Fruit fly (Drosophila melanogaster) whole organism, embryonic: ENCODE data around the gene lqfR.

Experiments used
- ATbp ChIP-seq: fragments of 200-800 bp; sonication (Bioruptor generic); optimal IDR thresholded peaks from 2 replicates; lab custom pipeline; 2017; ENCODE audit warnings: missing biosample characterization, mild to moderate bottlenecking, missing genetic modification characterization, missing genetic modification reagents
- CG11696 ChIP-seq: fragments of 200-800 bp; sonication (Bioruptor generic); IDR thresholded peaks from 2 replicates; pipeline ENCODE4 v1.3.6; 2022; ENCODE audit warnings: missing biosample characterization, missing genetic modification characterization
- CG12391 ChIP-seq: fragments of 200-800 bp; sonication (Bioruptor generic); optimal IDR thresholded peaks from 3 replicates; lab custom pipeline; 2018; ENCODE audit warnings: missing biosample characterization, mild to moderate bottlenecking, missing genetic modification characterization, moderate library complexity
- CG13424 ChIP-seq: fragments of 200-800 bp; sonication (Bioruptor generic); optimal IDR thresholded peaks from 2 replicates; lab custom pipeline; 2019; ENCODE audit warnings: missing biosample characterization, mild to moderate bottlenecking, missing genetic modification characterization, moderate library complexity
- CG14014 ChIP-seq: fragments of 200-800 bp; sonication (Bioruptor generic); IDR thresholded peaks from 2 replicates; pipeline ENCODE4 v1.3.6; 2022; ENCODE audit warnings: missing biosample characterization, missing genetic modification characterization
- CG14667 ChIP-seq: fragments of 200-800 bp; sonication (Bioruptor generic); IDR thresholded peaks from 2 replicates; pipeline ENCODE4 v1.3.6; 2022; ENCODE audit warnings: missing biosample characterization, missing genetic modification characterization
- CG17359 ChIP-seq: fragments of 200-800 bp; sonication (Bioruptor generic); optimal IDR thresholded peaks from 3 replicates; lab custom pipeline; 2018; ENCODE audit warnings: missing biosample characterization, mild to moderate bottlenecking, missing genetic modification characterization, moderate library complexity
- CG1792 ChIP-seq: fragments of 200-800 bp; sonication (Bioruptor generic); optimal IDR thresholded peaks from 2 replicates; lab custom pipeline; 2016; ENCODE audit warnings: missing biosample characterization, missing genetic modification characterization
- CG18476 ChIP-seq: fragments of 200-800 bp; sonication (Bioruptor generic); optimal IDR thresholded peaks from 2 replicates; lab custom pipeline; 2016; ENCODE audit warnings: missing biosample characterization, mild to moderate bottlenecking, missing genetic modification characterization
- CG2678 ChIP-seq: fragments of 200-800 bp; sonication (Bioruptor generic); optimal IDR thresholded peaks from 3 replicates; lab custom pipeline; 2019; ENCODE audit warnings: missing biosample characterization, mild to moderate bottlenecking, missing genetic modification characterization, moderate library complexity
- CG2875 ChIP-seq: fragments of 200-800 bp; sonication (Bioruptor generic); optimal IDR thresholded peaks from 2 replicates; lab custom pipeline; 2017; ENCODE audit warnings: missing biosample characterization, mild to moderate bottlenecking, missing genetic modification characterization, missing genetic modification reagents
- CG2889 ChIP-seq: fragments of 200-800 bp; sonication (Bioruptor generic); IDR thresholded peaks from 3 replicates; pipeline ENCODE4 v1.3.6; 2022; ENCODE audit warnings: missing biosample characterization, missing genetic modification characterization
- CG31224 ChIP-seq: fragments of 200-800 bp; sonication (Bioruptor generic); IDR thresholded peaks from 2 replicates; pipeline ENCODE4 v1.3.6; 2022; ENCODE audit warnings: missing biosample characterization, missing genetic modification characterization
- CG31388 ChIP-seq: fragments of 200-800 bp; sonication (Bioruptor generic); optimal IDR thresholded peaks from 2 replicates; lab custom pipeline; 2016; ENCODE audit warnings: missing biosample characterization, missing genetic modification characterization
- CG34422 ChIP-seq: fragments of 200-800 bp; sonication (Bioruptor generic); IDR thresholded peaks from 3 replicates; pipeline ENCODE4 v1.3.6; 2022; ENCODE audit warnings: missing biosample characterization, missing genetic modification characterization
- CG4404 ChIP-seq: fragments of 200-800 bp; sonication (Bioruptor generic); IDR thresholded peaks from 2 replicates; pipeline ENCODE4 v1.3.6; 2022; ENCODE audit warnings: missing biosample characterization, missing genetic modification characterization
- CG5245 ChIP-seq: fragments of 200-800 bp; sonication (Bioruptor generic); optimal IDR thresholded peaks from 3 replicates; lab custom pipeline; 2016; ENCODE audit warnings: missing biosample characterization, missing genetic modification characterization
- CG6254 ChIP-seq: fragments of 200-800 bp; sonication (Bioruptor generic); optimal IDR thresholded peaks from 3 replicates; lab custom pipeline; 2017; ENCODE audit warnings: mild to moderate bottlenecking, missing biosample characterization, missing genetic modification reagents, missing genetic modification characterization
- CG6854 ChIP-seq: fragments of 200-800 bp; sonication (Bioruptor generic); optimal IDR thresholded peaks from 3 replicates; lab custom pipeline; 2017; ENCODE audit warnings: missing biosample characterization, mild to moderate bottlenecking, missing genetic modification characterization
- CG8359 ChIP-seq: fragments of 200-800 bp; sonication (Bioruptor generic); optimal IDR thresholded peaks from 2 replicates; lab custom pipeline; 2017; ENCODE audit warnings: missing biosample characterization, mild to moderate bottlenecking, missing genetic modification characterization, borderline replicate concordance
- CG8944 ChIP-seq: fragments of 200-800 bp; sonication (Bioruptor generic); optimal IDR thresholded peaks from 3 replicates; lab custom pipeline; 2016; ENCODE audit warnings: missing biosample characterization, missing genetic modification characterization
- CrebB ChIP-seq: fragments of 200-800 bp; sonication (Bioruptor generic); optimal IDR thresholded peaks from 3 replicates; lab custom pipeline; 2018; ENCODE audit warnings: missing biosample characterization, mild to moderate bottlenecking, missing genetic modification characterization
- D19A ChIP-seq: fragments of 200-800 bp; optimal IDR thresholded peaks from 3 replicates; lab custom pipeline; 2019; ENCODE audit warnings: missing biosample characterization, mild to moderate bottlenecking, missing genetic modification characterization, moderate library complexity
- Dbx ChIP-seq: fragments of 200-800 bp; sonication (Bioruptor generic); IDR thresholded peaks from 3 replicates; pipeline ENCODE4 v1.3.6; 2022; ENCODE audit warnings: missing biosample characterization, missing genetic modification characterization
- Dip3 ChIP-seq: fragments of 200-800 bp; sonication (Bioruptor generic); optimal IDR thresholded peaks from 3 replicates; lab custom pipeline; 2016; ENCODE audit warnings: missing biosample characterization, missing genetic modification characterization
- Drgx ChIP-seq: fragments of 200-800 bp; sonication (Bioruptor generic); IDR thresholded peaks from 2 replicates; pipeline ENCODE4 v1.3.6; 2022; ENCODE audit warnings: missing biosample characterization, missing genetic modification characterization
- H2.0 ChIP-seq: fragments of 200-800 bp; sonication (Bioruptor generic); IDR thresholded peaks from 2 replicates; pipeline ENCODE4 v1.3.6; 2022; ENCODE audit warnings: missing biosample characterization, missing genetic modification characterization
- HLH54F ChIP-seq: fragments of 200-800 bp; sonication (Bioruptor generic); optimal IDR thresholded peaks from 3 replicates; lab custom pipeline; 2016; ENCODE audit warnings: missing biosample characterization, missing genetic modification characterization
- Kr ChIP-seq: fragments of 200-800 bp; sonication (Bioruptor generic); optimal IDR thresholded peaks from 2 replicates; lab custom pipeline; 2017; ENCODE audit warnings: missing biosample characterization, mild to moderate bottlenecking, missing genetic modification characterization
- NFAT ChIP-seq: fragments of 200-800 bp; sonication (Bioruptor generic); IDR thresholded peaks from 2 replicates; pipeline ENCODE4 v1.3.6; 2022; ENCODE audit warnings: missing biosample characterization, missing genetic modification characterization
- NK7.1 ChIP-seq: fragments of 200-800 bp; sonication (Bioruptor generic); optimal IDR thresholded peaks from 3 replicates; lab custom pipeline; 2016; ENCODE audit warnings: missing biosample characterization, missing genetic modification characterization
- Ravus ChIP-seq: fragments of 200-800 bp; sonication (Bioruptor generic); IDR thresholded peaks from 2 replicates; pipeline ENCODE4 v1.3.6; 2022; ENCODE audit warnings: missing biosample characterization, missing genetic modification characterization
- Ssrp ChIP-seq: fragments of 200-800 bp; sonication (Bioruptor generic); optimal IDR thresholded peaks from 2 replicates; lab custom pipeline; 2018; ENCODE audit warnings: missing biosample characterization, mild to moderate bottlenecking, missing genetic modification characterization, moderate library complexity
- ac ChIP-seq: fragments of 200-800 bp; sonication (Bioruptor generic); optimal IDR thresholded peaks from 3 replicates; lab custom pipeline; 2017; ENCODE audit warnings: missing biosample characterization, mild to moderate bottlenecking, missing genetic modification characterization
- aop ChIP-seq: fragments of 200-800 bp; sonication (Bioruptor generic); IDR thresholded peaks from 2 replicates; pipeline ENCODE4 v1.3.6; 2022; ENCODE audit warnings: missing biosample characterization, missing genetic modification characterization
- ato ChIP-seq: fragments of 200-800 bp; sonication (Bioruptor generic); IDR thresholded peaks from 2 replicates; pipeline ENCODE4 v1.3.6; 2022; ENCODE audit warnings: missing biosample characterization, missing genetic modification characterization; ENCODE audit not compliant: partially characterized antibody
- danr ChIP-seq: fragments of 200-800 bp; sonication (Bioruptor generic); IDR thresholded peaks from 2 replicates; pipeline ENCODE4 v1.3.6; 2022; ENCODE audit warnings: missing biosample characterization, missing genetic modification characterization
- exex ChIP-seq: fragments of 200-800 bp; sonication (Bioruptor generic); optimal IDR thresholded peaks from 4 replicates; lab custom pipeline; 2018; ENCODE audit warnings: missing biosample characterization, mild to moderate bottlenecking, missing genetic modification characterization, moderate library complexity
- fu2 ChIP-seq: fragments of 200-800 bp; sonication (Bioruptor generic); optimal IDR thresholded peaks from 2 replicates; lab custom pipeline; 2016; ENCODE audit warnings: missing biosample characterization, missing genetic modification characterization
- grau ChIP-seq: fragments of 200-800 bp; optimal IDR thresholded peaks from 3 replicates; lab custom pipeline; 2019; ENCODE audit warnings: missing biosample characterization, mild to moderate bottlenecking, missing genetic modification characterization, moderate library complexity
- ind ChIP-seq: fragments of 200-800 bp; sonication (Bioruptor generic); optimal IDR thresholded peaks from 3 replicates; lab custom pipeline; 2016; ENCODE audit warnings: missing biosample characterization, missing genetic modification characterization
- nerfin-1 ChIP-seq: fragments of 200-800 bp; sonication (Bioruptor generic); optimal IDR thresholded peaks from 3 replicates; lab custom pipeline; 2019; ENCODE audit warnings: missing biosample characterization, mild to moderate bottlenecking, missing genetic modification characterization, moderate library complexity
- nmo ChIP-seq: fragments of 200-800 bp; sonication (Bioruptor generic); optimal IDR thresholded peaks from 2 replicates; lab custom pipeline; 2018; ENCODE audit warnings: missing biosample characterization, mild to moderate bottlenecking, missing genetic modification characterization, moderate library complexity
- row ChIP-seq: fragments of 200-800 bp; sonication (Bioruptor generic); IDR thresholded peaks from 3 replicates; pipeline ENCODE4 v1.3.6; 2022; ENCODE audit warnings: missing biosample characterization, missing genetic modification characterization
- scrt ChIP-seq: fragments of 200-800 bp; sonication (Bioruptor generic); optimal IDR thresholded peaks from 2 replicates; lab custom pipeline; 2018; ENCODE audit warnings: missing biosample characterization, mild to moderate bottlenecking, missing genetic modification characterization, moderate library complexity
- sob ChIP-seq: fragments of 200-800 bp; sonication (Bioruptor generic); IDR thresholded peaks from 2 replicates; pipeline ENCODE4 v1.3.6; 2022; ENCODE audit warnings: missing biosample characterization, missing genetic modification characterization
- tgo ChIP-seq: fragments of 200-800 bp; sonication (Bioruptor generic); IDR thresholded peaks from 3 replicates; pipeline ENCODE4 v1.3.6; 2022; ENCODE audit warnings: missing biosample characterization, missing genetic modification characterization
- toy ChIP-seq: fragments of 200-800 bp; sonication (Bioruptor generic); IDR thresholded peaks from 2 replicates; pipeline ENCODE4 v1.3.6; 2022; ENCODE audit warnings: missing biosample characterization, missing genetic modification characterization
- ttk ChIP-seq: fragments of 200-800 bp; sonication (Bioruptor generic); IDR thresholded peaks from 2 replicates; pipeline ENCODE4 v2.1.2; 2022; ENCODE audit warnings: missing biosample characterization, missing genetic modification characterization
- tx ChIP-seq: fragments of 200-800 bp; sonication (Bioruptor generic); optimal IDR thresholded peaks from 2 replicates; lab custom pipeline; 2016; ENCODE audit warnings: missing biosample characterization, missing genetic modification characterization
- vfl ChIP-seq: fragments of 200-800 bp; sonication (Bioruptor generic); optimal IDR thresholded peaks from 2 replicates; lab custom pipeline; 2016; ENCODE audit warnings: missing biosample characterization, missing genetic modification characterization
- wdn ChIP-seq: fragments of 200-800 bp; sonication (Bioruptor generic); IDR thresholded peaks from 2 replicates; pipeline ENCODE4 v1.3.6; 2022; ENCODE audit warnings: missing biosample characterization, missing genetic modification characterization

lqfR gene

DNA sequence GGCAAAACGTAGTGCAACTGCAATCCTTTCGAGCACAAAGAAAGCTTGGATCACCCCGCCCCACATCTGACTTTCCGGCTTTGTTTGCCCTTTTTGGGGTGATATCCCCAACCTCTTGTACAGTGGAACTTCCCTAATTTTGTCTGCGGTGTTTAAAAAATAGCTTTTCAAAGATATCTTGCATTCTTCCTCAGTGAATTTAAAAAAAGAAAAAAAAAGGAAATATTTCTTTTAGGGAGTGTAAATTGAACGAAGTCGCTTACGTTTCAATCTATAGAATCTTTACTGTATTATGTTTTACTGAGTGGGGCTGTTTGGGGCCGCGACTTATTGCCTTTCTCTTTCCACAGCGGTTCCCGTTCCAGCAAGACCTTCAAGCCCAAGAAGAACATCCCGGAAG lies 10.5 kb downstream of the lqfR start (continued):
- TF ChIP-seq CG14667 (GFP tag; lab: Robert Waterston, UW) (peak; percentile 63), NK7.1 (GFP tag; lab: Kevin White, UChicago) (peak; percentile 46), Dbx (GFP tag; lab: Robert Waterston, UW) (peak; percentile 70; the same call in 2 of the 3 replicates), tgo (GFP tag; lab: Robert Waterston, UW) (peak; percentile 75), CrebB (tag; lab: Kevin White, UChicago) (no peak), CG2678 (tag; lab: Kevin White, UChicago) (peak; percentile 73), tx (GFP tag; lab: Kevin White, UChicago) (peak; percentile 52), CG2875 (GFP tag; lab: Kevin White, UChicago) (no peak), ind (GFP tag; lab: Kevin White, UChicago) (peak; percentile 62), CG1792 (GFP tag; lab: Kevin White, UChicago) (peak; percentile 27), CG4404 (GFP tag; lab: Robert Waterston, UW) (peak; percentile 21; the same call in 1 of the 2 replicates), CG2889 (peak; percentile 45), fu2 (GFP tag; lab: Kevin White, UChicago) (peak; percentile 18), Kr (GFP tag; lab: Kevin White, UChicago) (no peak), nmo (peak; percentile 71), CG11696 (peak; percentile 43; the same call in 1 of the 2 replicates), sob (GFP tag; lab: Robert Waterston, UW) (peak; percentile 72), aop (no peak), CG5245 (GFP tag; lab: Kevin White, UChicago) (peak; percentile 40), D19A (tag; lab: Kevin White, UChicago) (no peak), NFAT (GFP tag; lab: Robert Waterston, UW) (peak; percentile 70; the same call in 1 of the 2 replicates), Ravus (peak; percentile 43), CG18476 (peak; percentile 0), ttk (GFP tag; lab: Robert Waterston, UW) (peak; percentile 71), nerfin-1 (no peak), danr (GFP tag; lab: Robert Waterston, UW) (peak; percentile 64; the same call in 1 of the 2 replicates), row (GFP tag; lab: Robert Waterston, UW) (peak; percentile 85), ATbp (peak; percentile 26), HLH54F (GFP tag; lab: Kevin White, UChicago) (peak; percentile 27), CG14014 (GFP tag; lab: Robert Waterston, UW) (peak; percentile 83), scrt (GFP tag; lab: Kevin White, UChicago) (peak; percentile 28), CG12391 (tag; lab: Kevin White, UChicago) (peak; percentile 53), vfl (GFP tag; lab: Kevin White, UChicago) (no peak), Ssrp (tag; lab: Kevin White, UChicago) (peak; percentile 43), CG13424 (tag; lab: Kevin White, UChicago) (peak; percentile 66), CG17359 (peak; percentile 65), ac (GFP tag; lab: Kevin White, UChicago) (no peak), Drgx (GFP tag; lab: Robert Waterston, UW) (peak; percentile 78), Dip3 (GFP tag; lab: Kevin White, UChicago) (peak; percentile 56), toy (GFP tag; lab: Robert Waterston, UW) (no peak), exex (tag; lab: Kevin White, UChicago) (no peak), wdn (peak; percentile 73; the same call in 1 of the 2 replicates), CG8359 (GFP tag; lab: Kevin White, UChicago) (no peak), CG8944 (peak; percentile 46), CG31224 (GFP tag; lab: Robert Waterston, UW) (peak; percentile 54; the same call in 1 of the 2 replicates), H2.0 (GFP tag; lab: Robert Waterston, UW) (peak; percentile 74), CG6254 (GFP tag; lab: Kevin White, UChicago) (no peak), ato (no peak), CG31388 (GFP tag; lab: Kevin White, UChicago) (no peak), CG34422 (peak; percentile 82), CG6854 (peak; percentile 29), grau (peak; percentile 89)
